Fruit fly (Drosophila melanogaster) whole organism, embryonic: ENCODE results near the gene AnxB9.

Source experiments
- Bgb ChIP-seq: fragments of 200-800 bp; sonication (Bioruptor generic); IDR thresholded peaks from 2 replicates; pipeline ENCODE4 v1.3.6; 2022; ENCODE audit warnings: missing biosample characterization, missing genetic modification characterization; ENCODE audit not compliant: partially characterized antibody
- C15 ChIP-seq: fragments of 200-800 bp; sonication (Bioruptor generic); IDR thresholded peaks from 3 replicates; pipeline ENCODE4 v1.3.6; 2022; ENCODE audit warnings: missing biosample characterization, missing genetic modification characterization
- CG10366 ChIP-seq: fragments of 200-800 bp; sonication (Bioruptor generic); IDR thresholded peaks from 2 replicates; pipeline ENCODE4 v1.3.6; 2022; ENCODE audit warnings: missing biosample characterization, missing genetic modification characterization
- CG11085 ChIP-seq: fragments of 200-800 bp; sonication (Bioruptor generic); IDR thresholded peaks from 2 replicates; pipeline ENCODE4 v1.3.6; 2022; ENCODE audit warnings: missing biosample characterization, missing genetic modification characterization
- CG11456 ChIP-seq: fragments of 200-800 bp; sonication (Bioruptor generic); IDR thresholded peaks from 3 replicates; pipeline ENCODE4 v1.3.6; 2022; ENCODE audit warnings: missing biosample characterization, missing genetic modification characterization
- CG12942 ChIP-seq: fragments of 200-800 bp; sonication (Bioruptor generic); optimal IDR thresholded peaks from 3 replicates; lab custom pipeline; 2016; ENCODE audit warnings: missing biosample characterization, missing genetic modification characterization
- CG15011 ChIP-seq: fragments of 200-800 bp; sonication (Bioruptor generic); optimal IDR thresholded peaks from 3 replicates; lab custom pipeline; 2018; ENCODE audit warnings: missing biosample characterization, mild to moderate bottlenecking, missing genetic modification characterization
- CG1602 ChIP-seq: fragments of 200-800 bp; sonication (Bioruptor generic); optimal IDR thresholded peaks from 3 replicates; lab custom pipeline; 2016; ENCODE audit warnings: missing biosample characterization, missing genetic modification characterization
- CG1603 ChIP-seq: fragments of 200-800 bp; sonication (Bioruptor generic); optimal IDR thresholded peaks from 2 replicates; lab custom pipeline; 2019; ENCODE audit warnings: missing biosample characterization, mild to moderate bottlenecking, missing genetic modification characterization, moderate library complexity
- CG17186 ChIP-seq: fragments of 200-800 bp; sonication (Bioruptor generic); optimal IDR thresholded peaks from 3 replicates; lab custom pipeline; 2017; ENCODE audit warnings: missing biosample characterization, missing genetic modification reagents, missing genetic modification characterization
- CG17361 ChIP-seq: fragments of 200-800 bp; sonication (Bioruptor generic); IDR thresholded peaks from 3 replicates; pipeline ENCODE4 v1.3.6; 2022; ENCODE audit warnings: missing biosample characterization, missing genetic modification characterization
- CG31388 ChIP-seq: fragments of 200-800 bp; sonication (Bioruptor generic); optimal IDR thresholded peaks from 2 replicates; lab custom pipeline; 2016; ENCODE audit warnings: missing biosample characterization, missing genetic modification characterization
- CG32532 ChIP-seq: fragments of 200-800 bp; sonication (Bioruptor generic); IDR thresholded peaks from 2 replicates; pipeline ENCODE4 v1.3.6; 2022; ENCODE audit warnings: missing biosample characterization, missing genetic modification characterization
- CG33557 ChIP-seq: fragments of 200-800 bp; sonication (Bioruptor generic); optimal IDR thresholded peaks from 2 replicates; lab custom pipeline; 2019; ENCODE audit warnings: missing biosample characterization, mild to moderate bottlenecking, missing genetic modification characterization, moderate library complexity
- CG6254 ChIP-seq: fragments of 200-800 bp; sonication (Bioruptor generic); optimal IDR thresholded peaks from 3 replicates; lab custom pipeline; 2017; ENCODE audit warnings: mild to moderate bottlenecking, missing biosample characterization, missing genetic modification reagents, missing genetic modification characterization
- CG6765 ChIP-seq: fragments of 200-800 bp; sonication (Bioruptor generic); optimal IDR thresholded peaks from 3 replicates; lab custom pipeline; 2017; ENCODE audit warnings: missing biosample characterization, mild to moderate bottlenecking, missing genetic modification characterization
- CG7556 ChIP-seq: fragments of 200-800 bp; sonication (Bioruptor generic); optimal IDR thresholded peaks from 2 replicates; lab custom pipeline; 2017; ENCODE audit warnings: missing biosample characterization, mild to moderate bottlenecking, missing genetic modification characterization
- CG8089 ChIP-seq: fragments of 200-800 bp; sonication (Bioruptor generic); optimal IDR thresholded peaks from 3 replicates; lab custom pipeline; 2016; ENCODE audit warnings: missing biosample characterization, missing genetic modification characterization
- CG8359 ChIP-seq: fragments of 200-800 bp; sonication (Bioruptor generic); optimal IDR thresholded peaks from 2 replicates; lab custom pipeline; 2017; ENCODE audit warnings: missing biosample characterization, mild to moderate bottlenecking, missing genetic modification characterization, borderline replicate concordance
- CG9215 ChIP-seq: fragments of 200-800 bp; sonication (Bioruptor generic); IDR thresholded peaks from 2 replicates; pipeline ENCODE4 v1.3.6; 2022; ENCODE audit warnings: missing biosample characterization, missing genetic modification characterization
- CoRest ChIP-seq: fragments of 200-800 bp; sonication (Bioruptor generic); optimal IDR thresholded peaks from 3 replicates; lab custom pipeline; 2018; ENCODE audit warnings: missing biosample characterization, mild to moderate bottlenecking, missing genetic modification characterization, moderate library complexity
- Dbx ChIP-seq: fragments of 200-800 bp; sonication (Bioruptor generic); IDR thresholded peaks from 3 replicates; pipeline ENCODE4 v1.3.6; 2022; ENCODE audit warnings: missing biosample characterization, missing genetic modification characterization
- Drgx ChIP-seq: fragments of 200-800 bp; sonication (Bioruptor generic); IDR thresholded peaks from 2 replicates; pipeline ENCODE4 v1.3.6; 2022; ENCODE audit warnings: missing biosample characterization, missing genetic modification characterization
- H2.0 ChIP-seq: fragments of 200-800 bp; sonication (Bioruptor generic); IDR thresholded peaks from 2 replicates; pipeline ENCODE4 v1.3.6; 2022; ENCODE audit warnings: missing biosample characterization, missing genetic modification characterization
- HLH3B ChIP-seq: fragments of 200-800 bp; sonication (Bioruptor generic); IDR thresholded peaks from 2 replicates; pipeline ENCODE4 v1.3.6; 2022; ENCODE audit warnings: missing biosample characterization, missing genetic modification characterization
- Hand ChIP-seq: fragments of 200-800 bp; sonication (Bioruptor generic); optimal IDR thresholded peaks from 2 replicates; lab custom pipeline; 2017; ENCODE audit warnings: mild to moderate bottlenecking, missing biosample characterization, missing genetic modification reagents, missing genetic modification characterization
- Nf-YA ChIP-seq: fragments of 200-800 bp; sonication (Bioruptor generic); IDR thresholded peaks from 2 replicates; pipeline ENCODE4 v1.3.6; 2022; ENCODE audit warnings: missing biosample characterization, missing genetic modification characterization
- Nf-YC ChIP-seq: fragments of 200-800 bp; optimal IDR thresholded peaks from 3 replicates; lab custom pipeline; 2019; ENCODE audit warnings: missing biosample characterization, mild to moderate bottlenecking, missing genetic modification characterization, moderate library complexity
- Pdp1 ChIP-seq, 2 experiments: fragments of 200-800 bp; sonication (Bioruptor generic); optimal IDR thresholded peaks; 3 replicates each; lab custom pipeline; 2016; ENCODE audit warnings: missing biosample characterization in 2 of 2, missing genetic modification characterization in 2 of 2, mild to moderate bottlenecking in 1 of 2, moderate library complexity in 1 of 2
- Six4 ChIP-seq: fragments of 200-800 bp; sonication (Bioruptor generic); optimal IDR thresholded peaks from 2 replicates; lab custom pipeline; 2016; ENCODE audit warnings: missing biosample characterization, missing genetic modification characterization
- Sry-β ChIP-seq: fragments of 200-800 bp; sonication (Bioruptor generic); optimal IDR thresholded peaks from 2 replicates; lab custom pipeline; 2018; ENCODE audit warnings: missing biosample characterization, mild to moderate bottlenecking, missing genetic modification characterization, moderate library complexity
- Ssrp ChIP-seq: fragments of 200-800 bp; sonication (Bioruptor generic); optimal IDR thresholded peaks from 2 replicates; lab custom pipeline; 2018; ENCODE audit warnings: missing biosample characterization, mild to moderate bottlenecking, missing genetic modification characterization, moderate library complexity
- ash1 ChIP-seq: fragments of 200-800 bp; sonication (Bioruptor generic); optimal IDR thresholded peaks from 2 replicates; lab custom pipeline; 2018; ENCODE audit warnings: missing biosample characterization, mild to moderate bottlenecking, missing genetic modification characterization
- bab2 ChIP-seq: fragments of 200-800 bp; sonication (Bioruptor generic); optimal IDR thresholded peaks from 2 replicates; lab custom pipeline; 2016; ENCODE audit warnings: missing biosample characterization, missing genetic modification characterization
- bowl ChIP-seq: fragments of 200-800 bp; sonication (Bioruptor generic); IDR thresholded peaks from 2 replicates; pipeline ENCODE4 v1.3.6; 2022; ENCODE audit warnings: missing biosample characterization, missing genetic modification characterization
- btn ChIP-seq: fragments of 200-800 bp; sonication (Bioruptor generic); optimal IDR thresholded peaks from 2 replicates; lab custom pipeline; 2016; ENCODE audit warnings: missing biosample characterization, missing genetic modification characterization
- cato ChIP-seq: fragments of 200-800 bp; sonication (Bioruptor generic); optimal IDR thresholded peaks from 2 replicates; lab custom pipeline; 2016; ENCODE audit warnings: missing biosample characterization, missing genetic modification characterization, borderline replicate concordance
- dm ChIP-seq: fragments of 200-800 bp; sonication (Bioruptor generic); optimal IDR thresholded peaks from 3 replicates; lab custom pipeline; 2016; ENCODE audit warnings: missing biosample characterization, missing genetic modification characterization
- dysf ChIP-seq: fragments of 200-800 bp; sonication (Bioruptor generic); IDR thresholded peaks from 3 replicates; pipeline ENCODE4 v1.3.6; 2022; ENCODE audit warnings: missing biosample characterization, missing genetic modification characterization
- gce ChIP-seq: fragments of 200-800 bp; sonication (Bioruptor generic); IDR thresholded peaks from 3 replicates; pipeline ENCODE4 v1.3.6; 2022; ENCODE audit warnings: missing biosample characterization, missing genetic modification characterization
- grn ChIP-seq: fragments of 200-800 bp; sonication (Bioruptor generic); optimal IDR thresholded peaks from 3 replicates; lab custom pipeline; 2017; ENCODE audit warnings: missing biosample characterization, missing genetic modification characterization
- hkb ChIP-seq, 2 experiments: fragments of 200-800 bp in 1 of 2; fragments of >200 bp in 1 of 2; sonication (Bioruptor generic) in 1 of 2; IDR thresholded peaks in 1 of 2; optimal IDR thresholded peaks in 1 of 2; 2 replicates each; pipeline versions ENCODE4 v1.3.6 to Lab custom; 2017 to 2022; ENCODE audit warnings: missing biosample characterization in 1 of 2, missing genetic modification characterization in 1 of 2
- hth ChIP-seq: fragments of >200 bp; optimal IDR thresholded peaks from 2 replicates; lab custom pipeline; 2017; ENCODE audit warnings: inconsistent platforms
- jumu ChIP-seq: fragments of 200-800 bp; sonication (Bioruptor generic); optimal IDR thresholded peaks from 3 replicates; lab custom pipeline; 2016; ENCODE audit warnings: missing biosample characterization, missing genetic modification characterization
- odd ChIP-seq: fragments of 200-800 bp; sonication (Bioruptor generic); optimal IDR thresholded peaks from 2 replicates; lab custom pipeline; 2017; ENCODE audit warnings: missing biosample characterization, mild to moderate bottlenecking, missing genetic modification characterization
- pho ChIP-seq: fragments of 200-800 bp; sonication (Bioruptor generic); optimal IDR thresholded peaks from 2 replicates; lab custom pipeline; 2016; ENCODE audit warnings: missing biosample characterization, missing genetic modification characterization
- repo ChIP-seq: fragments of 200-800 bp; sonication (Bioruptor generic); optimal IDR thresholded peaks from 2 replicates; lab custom pipeline; 2016; ENCODE audit warnings: missing biosample characterization, missing genetic modification characterization
- sd ChIP-seq: fragments of 200-800 bp; sonication (Bioruptor generic); optimal IDR thresholded peaks from 3 replicates; lab custom pipeline; 2018; ENCODE audit warnings: missing biosample characterization, mild to moderate bottlenecking, missing genetic modification characterization, moderate library complexity
- sima ChIP-seq: fragments of 200-800 bp; sonication (Bioruptor generic); optimal IDR thresholded peaks from 2 replicates; lab custom pipeline; 2016; ENCODE audit warnings: missing biosample characterization, missing genetic modification characterization
- unc-4 ChIP-seq: fragments of 200-800 bp; sonication (Bioruptor generic); IDR thresholded peaks from 2 replicates; pipeline ENCODE4 v1.3.6; 2022; ENCODE audit warnings: missing biosample characterization, missing genetic modification characterization; ENCODE audit not compliant: partially characterized antibody

Gene AnxB9

DNA sequence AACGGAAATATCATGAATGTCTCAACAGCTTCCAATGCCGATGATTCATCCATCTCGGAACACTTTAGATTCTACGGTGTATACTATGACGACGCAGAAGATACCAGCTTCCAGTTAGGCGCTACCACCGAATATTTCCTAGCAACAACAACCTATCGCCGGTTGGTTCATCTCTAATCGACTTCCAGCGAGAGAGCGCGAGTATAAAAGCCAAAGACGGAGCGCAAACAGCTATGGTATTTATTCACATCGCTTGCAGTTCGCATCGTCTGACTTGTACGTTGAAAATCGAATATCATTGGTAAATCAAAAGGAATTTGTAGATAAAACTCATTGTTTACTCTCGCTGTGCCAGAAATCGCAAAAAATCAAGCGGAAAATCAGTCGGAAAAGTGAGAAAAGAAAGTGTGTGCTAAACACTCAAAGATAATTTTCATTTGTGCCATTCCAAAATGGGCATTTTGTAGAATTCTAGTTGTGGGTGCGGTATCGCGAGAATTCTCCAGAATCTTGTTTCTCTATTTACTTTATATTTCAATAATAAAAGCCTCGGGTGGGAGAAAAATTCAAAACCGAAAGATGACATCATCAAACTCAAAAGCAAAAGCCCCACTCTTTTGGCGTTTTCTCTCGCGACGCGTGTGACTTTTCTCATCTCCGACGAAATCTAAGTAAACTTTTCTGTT is at the start of gene AnxB9 (continued):
- TF ChIP-seq pho (GFP tag; lab: Kevin White, UChicago): peak; percentile 39
- no peak for TF ChIP-seq CG10366 (GFP tag; lab: Robert Waterston, UW)
- no peak for TF ChIP-seq bab2 (GFP tag; lab: Kevin White, UChicago)
- no peak for TF ChIP-seq CG7556 (GFP tag; lab: Kevin White, UChicago)
- TF ChIP-seq CG1602 (GFP tag; lab: Kevin White, UChicago): no peak
- TF ChIP-seq Drgx (GFP tag; lab: Robert Waterston, UW): no peak
- no peak for TF ChIP-seq C15 (GFP tag; lab: Robert Waterston, UW)
- no peak for TF ChIP-seq Nf-YA (GFP tag; lab: Robert Waterston, UW)
- peak; percentile 34 for TF ChIP-seq Nf-YC (tag; lab: Kevin White, UChicago)
- TF ChIP-seq dysf (GFP tag; lab: Robert Waterston, UW): no peak
- TF ChIP-seq odd (GFP tag; lab: Kevin White, UChicago): peak; percentile 57
- no peak for TF ChIP-seq CG11085 (GFP tag; lab: Robert Waterston, UW)
- TF ChIP-seq Sry-β (GFP tag; lab: Kevin White, UChicago): no peak
- TF ChIP-seq gce (GFP tag; lab: Robert Waterston, UW): no peak
- peak; percentile 17 for TF ChIP-seq CG33557 (GFP tag; lab: Kevin White, UChicago)
- TF ChIP-seq Dbx: peak; percentile 56; the same call in 2 of the 3 replicates
- TF ChIP-seq hkb (optimal IDR thresholded peaks at IDR 0.05; lab: Kevin White, UChicago): no peak
- peak; percentile 67 for TF ChIP-seq hkb (GFP tag; IDR thresholded peaks at IDR 0.05; lab: Robert Waterston, UW)
- TF ChIP-seq repo: peak; percentile 22
- TF ChIP-seq H2.0: no peak
- TF ChIP-seq CG17186: no peak
- no peak for TF ChIP-seq cato (GFP tag; lab: Kevin White, UChicago)
- TF ChIP-seq sd: peak; percentile 94
- TF ChIP-seq CG9215 (GFP tag; lab: Robert Waterston, UW): no peak
- no peak for TF ChIP-seq dm (GFP tag; lab: Kevin White, UChicago)
- no peak for TF ChIP-seq CG17361 (GFP tag; lab: Robert Waterston, UW)
- peak; percentile 59; the same call in 1 of the 2 replicates for TF ChIP-seq CG32532 (GFP tag; lab: Robert Waterston, UW)
- TF ChIP-seq hth: no peak
- TF ChIP-seq CoRest (tag; lab: Kevin White, UChicago): no peak
- no peak for TF ChIP-seq HLH3B (GFP tag; lab: Robert Waterston, UW)
- no peak for TF ChIP-seq sima (GFP tag; lab: Kevin White, UChicago)
- TF ChIP-seq CG6765: peak; percentile 65
- TF ChIP-seq ash1 (GFP tag; lab: Kevin White, UChicago): no peak
- peak in 1 of 2 experiments; percentile 43 for TF ChIP-seq Pdp1 (GFP tag; optimal IDR thresholded peaks at IDR 0.05; lab: Kevin White, UChicago)
- TF ChIP-seq CG12942 (GFP tag; lab: Kevin White, UChicago): no peak
- TF ChIP-seq CG31388 (GFP tag; lab: Kevin White, UChicago): no peak
- peak; percentile 75 for TF ChIP-seq Hand (GFP tag; lab: Kevin White, UChicago)
- TF ChIP-seq Bgb (GFP tag; lab: Robert Waterston, UW): peak; percentile 80
- no peak for TF ChIP-seq CG6254 (GFP tag; lab: Kevin White, UChicago)
- no peak for TF ChIP-seq CG15011 (GFP tag; lab: Kevin White, UChicago)
- no peak for TF ChIP-seq Six4 (GFP tag; lab: Kevin White, UChicago)
- TF ChIP-seq CG8359 (GFP tag; lab: Kevin White, UChicago): no peak
- TF ChIP-seq bowl (GFP tag; lab: Robert Waterston, UW): 0 out of 2 replicates have a peak, but pooled peaks have one; percentile 23
- TF ChIP-seq Ssrp (tag; lab: Kevin White, UChicago): no peak
- TF ChIP-seq btn (GFP tag; lab: Kevin White, UChicago): no peak
- TF ChIP-seq unc-4 (GFP tag; lab: Robert Waterston, UW): no peak; the same call in 1 of the 2 replicates
- no peak for TF ChIP-seq CG8089 (GFP tag; lab: Kevin White, UChicago)
- peak; percentile 31 for TF ChIP-seq grn (GFP tag; lab: Kevin White, UChicago)
- peak; percentile 43 for TF ChIP-seq CG1603 (tag; lab: Kevin White, UChicago)
- peak; percentile 33; the same call in 1 of the 3 replicates for TF ChIP-seq CG11456 (GFP tag; lab: Robert Waterston, UW)
- TF ChIP-seq jumu (GFP tag; lab: Kevin White, UChicago): no peak
